Worm (Caenorhabditis elegans): ENCODE measurements around the gene mlt-9.

DNA sequence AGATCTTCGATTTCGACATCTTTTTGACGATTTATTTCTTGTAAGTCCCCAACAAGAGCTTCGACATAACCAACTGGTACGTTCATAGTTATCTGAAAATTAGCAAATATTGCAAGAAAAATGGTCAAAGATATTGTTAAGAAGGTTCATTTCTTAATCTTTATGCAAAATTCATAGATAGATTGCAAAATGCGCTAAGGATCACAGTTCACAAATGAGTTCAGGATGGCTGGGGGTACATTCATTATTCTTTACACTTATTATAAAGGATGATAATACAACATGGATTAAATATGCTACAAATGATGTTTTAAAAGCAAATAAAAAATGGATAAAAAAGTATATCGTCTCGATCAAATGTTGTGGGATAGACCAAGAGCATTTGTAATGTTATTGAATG is 50.9 kb downstream of the mlt-9 start, which contains the start of gene H03G16.5:
- no peak for TF ChIP-seq mep-1 (tag; optimal IDR thresholded peaks at IDR 0.05)
- TF ChIP-seq lin-32 (GFP tag; optimal IDR thresholded peaks at IDR 0.05), result no peak
- no peak for TF ChIP-seq nhr-237 (tag; optimal IDR thresholded peaks at IDR 0.05)
- TF ChIP-seq unc-62 (GFP tag; optimal IDR thresholded peaks at IDR 0.05), result no peak
- no peak for TF ChIP-seq ztf-11 (tag; optimal IDR thresholded peaks at IDR 0.05)
